Worm (Caenorhabditis elegans): ENCODE measurements around the gene W06D11.3.

DNA sequence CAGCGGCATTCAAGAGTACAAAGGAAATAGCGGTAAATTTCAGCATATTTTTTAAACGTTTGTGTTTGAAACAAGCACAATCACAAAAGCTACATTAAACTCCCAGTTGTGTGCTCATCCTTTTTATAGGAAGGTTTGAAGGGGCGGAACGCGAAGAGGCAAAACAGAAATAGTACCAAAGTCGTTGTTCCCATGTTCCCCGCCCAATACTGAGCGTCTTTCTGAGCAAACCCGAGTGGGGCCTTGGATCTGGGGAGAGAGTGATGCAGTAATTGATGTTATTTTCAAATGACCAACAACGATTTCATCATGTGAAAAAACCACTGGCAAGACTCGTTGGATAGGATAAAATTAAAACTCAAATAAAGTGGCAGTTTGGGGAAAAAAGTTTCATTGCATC, 42.9 kb downstream of the W06D11.3 start, which contains the start of gene zig-2:
- no peak for TF ChIP-seq elt-2 (tag; optimal IDR thresholded peaks at IDR 0.05)
- TF ChIP-seq tbx-7 (tag; optimal IDR thresholded peaks at IDR 0.05): no peak
- TF ChIP-seq nfya-1 (tag; optimal IDR thresholded peaks at IDR 0.05): no peak
- TF ChIP-seq dmd-4 (tag; optimal IDR thresholded peaks at IDR 0.05; ENCODE audit: borderline replicate concordance): no peak
- TF ChIP-seq pqm-1 (tag; optimal IDR thresholded peaks at IDR 0.05): no peak
- TF ChIP-seq lim-6 (tag; optimal IDR thresholded peaks at IDR 0.05): no peak
- TF ChIP-seq ceh-34 (tag; optimal IDR thresholded peaks at IDR 0.05): no peak
- TF ChIP-seq nhr-11 (tag; optimal IDR thresholded peaks at IDR 0.05): no peak
